Fruit fly (Drosophila melanogaster) whole organism, embryonic: Measurements from ENCODE around the gene HP1e.

Experiments
- Bgb ChIP-seq: fragments of 200-800 bp; sonication (Bioruptor generic); IDR thresholded peaks from 2 replicates; pipeline ENCODE4 v1.3.6; 2022; ENCODE audit warnings: missing biosample characterization, missing genetic modification characterization; ENCODE audit not compliant: partially characterized antibody
- CG10147 ChIP-seq: fragments of 200-800 bp; sonication (Bioruptor generic); optimal IDR thresholded peaks from 2 replicates; lab custom pipeline; 2019; ENCODE audit warnings: missing biosample characterization, mild to moderate bottlenecking, missing genetic modification characterization, moderate library complexity
- CG10979 ChIP-seq: fragments of 200-800 bp; sonication (Bioruptor generic); optimal IDR thresholded peaks from 2 replicates; lab custom pipeline; 2018; ENCODE audit warnings: missing biosample characterization, mild to moderate bottlenecking, missing genetic modification characterization, moderate library complexity
- CG11695 ChIP-seq: fragments of 200-800 bp; sonication (Bioruptor generic); IDR thresholded peaks from 3 replicates; pipeline ENCODE4 v1.3.6; 2022; ENCODE audit warnings: missing biosample characterization, missing genetic modification characterization
- CG16863 ChIP-seq: fragments of 200-800 bp; sonication (Bioruptor generic); optimal IDR thresholded peaks from 3 replicates; lab custom pipeline; 2016; ENCODE audit warnings: missing biosample characterization, missing genetic modification characterization
- CG17186 ChIP-seq: fragments of 200-800 bp; sonication (Bioruptor generic); optimal IDR thresholded peaks from 3 replicates; lab custom pipeline; 2017; ENCODE audit warnings: missing biosample characterization, missing genetic modification reagents, missing genetic modification characterization
- CG17328 ChIP-seq: fragments of 200-800 bp; sonication (Bioruptor generic); IDR thresholded peaks from 2 replicates; pipeline ENCODE4 v1.3.6; 2022; ENCODE audit warnings: missing biosample characterization, missing genetic modification characterization
- CG17385 ChIP-seq: fragments of 200-800 bp; sonication (Bioruptor generic); optimal IDR thresholded peaks from 3 replicates; lab custom pipeline; 2018; ENCODE audit warnings: missing biosample characterization, mild to moderate bottlenecking, missing genetic modification characterization
- CG17612 ChIP-seq: fragments of 200-800 bp; sonication (Bioruptor generic); IDR thresholded peaks from 2 replicates; pipeline ENCODE4 v1.3.6; 2022; ENCODE audit warnings: missing biosample characterization, missing genetic modification characterization
- CG2120 ChIP-seq: fragments of 200-800 bp; sonication (Bioruptor generic); optimal IDR thresholded peaks from 3 replicates; lab custom pipeline; 2016; ENCODE audit warnings: missing biosample characterization, missing genetic modification characterization
- CG2889 ChIP-seq: fragments of 200-800 bp; sonication (Bioruptor generic); IDR thresholded peaks from 3 replicates; pipeline ENCODE4 v1.3.6; 2022; ENCODE audit warnings: missing biosample characterization, missing genetic modification characterization
- CG30403 ChIP-seq: fragments of 200-800 bp; sonication (Bioruptor generic); optimal IDR thresholded peaks from 3 replicates; lab custom pipeline; 2016; ENCODE audit warnings: missing biosample characterization, missing genetic modification characterization
- CG4424 ChIP-seq: fragments of 200-800 bp; sonication (Bioruptor generic); optimal IDR thresholded peaks from 3 replicates; lab custom pipeline; 2016; ENCODE audit warnings: missing biosample characterization, missing genetic modification characterization
- CG6254 ChIP-seq: fragments of 200-800 bp; sonication (Bioruptor generic); optimal IDR thresholded peaks from 3 replicates; lab custom pipeline; 2017; ENCODE audit warnings: mild to moderate bottlenecking, missing biosample characterization, missing genetic modification reagents, missing genetic modification characterization
- CG7963 ChIP-seq: fragments of 200-800 bp; sonication (Bioruptor generic); IDR thresholded peaks from 3 replicates; pipeline ENCODE4 v1.3.6; 2022; ENCODE audit warnings: missing biosample characterization, missing genetic modification characterization; ENCODE audit not compliant: partially characterized antibody
- CG8765 ChIP-seq: fragments of 200-800 bp; sonication (Bioruptor generic); IDR thresholded peaks from 2 replicates; pipeline ENCODE4 v1.3.6; 2022; ENCODE audit warnings: missing biosample characterization, missing genetic modification characterization
- CG9817 ChIP-seq: fragments of 200-800 bp; sonication (Bioruptor generic); optimal IDR thresholded peaks from 2 replicates; lab custom pipeline; 2018; ENCODE audit warnings: missing biosample characterization, mild to moderate bottlenecking, missing genetic modification characterization, moderate library complexity
- Camta ChIP-seq: fragments of 200-800 bp; sonication (Bioruptor generic); optimal IDR thresholded peaks from 2 replicates; lab custom pipeline; 2016; ENCODE audit warnings: missing biosample characterization, missing genetic modification characterization
- Dip2 ChIP-seq: fragments of 200-800 bp; sonication (Bioruptor generic); IDR thresholded peaks from 2 replicates; pipeline ENCODE4 v1.3.6; 2022; ENCODE audit warnings: missing biosample characterization, missing genetic modification characterization
- H2.0 ChIP-seq: fragments of 200-800 bp; sonication (Bioruptor generic); IDR thresholded peaks from 2 replicates; pipeline ENCODE4 v1.3.6; 2022; ENCODE audit warnings: missing biosample characterization, missing genetic modification characterization
- HLH3B ChIP-seq: fragments of 200-800 bp; sonication (Bioruptor generic); IDR thresholded peaks from 2 replicates; pipeline ENCODE4 v1.3.6; 2022; ENCODE audit warnings: missing biosample characterization, missing genetic modification characterization
- HLH54F ChIP-seq: fragments of 200-800 bp; sonication (Bioruptor generic); optimal IDR thresholded peaks from 3 replicates; lab custom pipeline; 2016; ENCODE audit warnings: missing biosample characterization, missing genetic modification characterization
- Hr39 ChIP-seq: fragments of >200 bp; optimal IDR thresholded peaks from 2 replicates; lab custom pipeline; 2017
- Hr51 ChIP-seq, 2 experiments: fragments of 200-800 bp; sonication (Bioruptor generic); optimal IDR thresholded peaks; 2 replicates in 1 of 2; 3 replicates in 1 of 2; lab custom pipeline; 2016 to 2018; ENCODE audit warnings: missing biosample characterization in 2 of 2, missing genetic modification characterization in 2 of 2, mild to moderate bottlenecking in 1 of 2, moderate library complexity in 1 of 2
- Med ChIP-seq: fragments of 200-800 bp; sonication (Bioruptor generic); peaks from one replicate; lab custom pipeline; 2016; ENCODE audit warnings: missing biosample characterization, missing genetic modification characterization, mild to moderate bottlenecking, inconsistent platforms, moderate library complexity
- NfI ChIP-seq: fragments of 200-800 bp; sonication (Bioruptor generic); optimal IDR thresholded peaks from 3 replicates; lab custom pipeline; 2018; ENCODE audit warnings: missing biosample characterization, mild to moderate bottlenecking, missing genetic modification characterization, moderate library complexity
- PHDP ChIP-seq: fragments of 200-800 bp; sonication (Bioruptor generic); optimal IDR thresholded peaks from 3 replicates; lab custom pipeline; 2018; ENCODE audit warnings: missing biosample characterization, mild to moderate bottlenecking, missing genetic modification characterization, moderate library complexity
- Pdp1 ChIP-seq, 2 experiments: fragments of 200-800 bp; sonication (Bioruptor generic); optimal IDR thresholded peaks; 3 replicates each; lab custom pipeline; 2016; ENCODE audit warnings: missing biosample characterization in 2 of 2, missing genetic modification characterization in 2 of 2, mild to moderate bottlenecking in 1 of 2, moderate library complexity in 1 of 2
- Side ChIP-seq: fragments of 200-800 bp; sonication (Bioruptor generic); optimal IDR thresholded peaks from 2 replicates; lab custom pipeline; 2016; ENCODE audit warnings: missing biosample characterization, missing genetic modification characterization
- Trl ChIP-seq, 3 experiments: fragments of >200 bp in 2 of 3; fragments of 200-800 bp in 1 of 3; sonication (Bioruptor generic) in 1 of 3; optimal IDR thresholded peaks; 2 replicates in 1 of 3; 3 replicates in 2 of 3; lab custom pipeline; 2016 to 2017; ENCODE audit warnings: missing biosample characterization in 1 of 3, missing genetic modification characterization in 1 of 3
- Xbp1 ChIP-seq: fragments of 200-800 bp; sonication (Bioruptor generic); optimal IDR thresholded peaks from 3 replicates; lab custom pipeline; 2016; ENCODE audit warnings: missing biosample characterization, mild to moderate bottlenecking, missing genetic modification characterization
- bab2 ChIP-seq: fragments of 200-800 bp; sonication (Bioruptor generic); optimal IDR thresholded peaks from 2 replicates; lab custom pipeline; 2016; ENCODE audit warnings: missing biosample characterization, missing genetic modification characterization
- bigmax ChIP-seq: fragments of 200-800 bp; sonication (Bioruptor generic); optimal IDR thresholded peaks from 2 replicates; lab custom pipeline; 2018; ENCODE audit warnings: missing biosample characterization, mild to moderate bottlenecking, missing genetic modification characterization
- chif ChIP-seq, 2 experiments: fragments of 200-800 bp; sonication (Bioruptor generic); optimal IDR thresholded peaks; 3 replicates each; lab custom pipeline; 2016; ENCODE audit warnings: missing biosample characterization in 2 of 2, missing genetic modification characterization in 2 of 2
- dan ChIP-seq: fragments of 200-800 bp; sonication (Bioruptor generic); IDR thresholded peaks from 2 replicates; pipeline ENCODE4 v1.3.6; 2022; ENCODE audit warnings: missing biosample characterization, missing genetic modification characterization
- dmrt99B ChIP-seq: fragments of 200-800 bp; sonication (Bioruptor generic); optimal IDR thresholded peaks from 2 replicates; lab custom pipeline; 2018; ENCODE audit warnings: missing biosample characterization, mild to moderate bottlenecking, missing genetic modification characterization, moderate library complexity
- ems ChIP-seq: fragments of 200-800 bp; sonication (Bioruptor generic); optimal IDR thresholded peaks from 3 replicates; lab custom pipeline; 2016; ENCODE audit warnings: missing biosample characterization, missing genetic modification characterization
- esg ChIP-seq: fragments of 200-800 bp; sonication (Bioruptor generic); conservative IDR thresholded peaks from 2 replicates; pipeline ENCODE4 v1.3.6; 2022; ENCODE audit warnings: missing biosample characterization, missing genetic modification characterization
- grau ChIP-seq: fragments of 200-800 bp; optimal IDR thresholded peaks from 3 replicates; lab custom pipeline; 2019; ENCODE audit warnings: missing biosample characterization, mild to moderate bottlenecking, missing genetic modification characterization, moderate library complexity
- hb ChIP-seq: fragments of 200-800 bp; sonication (Bioruptor generic); IDR thresholded peaks from 3 replicates; pipeline ENCODE4 v1.3.6; 2022; ENCODE audit warnings: missing biosample characterization, missing genetic modification characterization; ENCODE audit not compliant: partially characterized antibody
- jing ChIP-seq: fragments of 200-800 bp; sonication (Bioruptor generic); optimal IDR thresholded peaks from 2 replicates; lab custom pipeline; 2018; ENCODE audit warnings: missing biosample characterization, mild to moderate bottlenecking, missing genetic modification characterization
- kni ChIP-seq: fragments of 200-800 bp; sonication (Bioruptor generic); optimal IDR thresholded peaks from 3 replicates; lab custom pipeline; 2017; ENCODE audit warnings: mild to moderate bottlenecking, missing biosample characterization, missing genetic modification reagents, missing genetic modification characterization
- lab ChIP-seq: fragments of 200-800 bp; sonication (Bioruptor generic); optimal IDR thresholded peaks from 3 replicates; lab custom pipeline; 2017; ENCODE audit warnings: missing biosample characterization, missing genetic modification characterization, mild to moderate bottlenecking, moderate library complexity, missing genetic modification reagents
- odd ChIP-seq: fragments of 200-800 bp; sonication (Bioruptor generic); optimal IDR thresholded peaks from 2 replicates; lab custom pipeline; 2017; ENCODE audit warnings: missing biosample characterization, mild to moderate bottlenecking, missing genetic modification characterization
- peb ChIP-seq: fragments of 200-800 bp; sonication (Bioruptor generic); IDR thresholded peaks from 2 replicates; pipeline ENCODE4 v1.3.6; 2022; ENCODE audit warnings: missing biosample characterization, missing genetic modification characterization
- phol ChIP-seq: fragments of 200-800 bp; sonication (Bioruptor generic); optimal IDR thresholded peaks from 3 replicates; lab custom pipeline; 2018; ENCODE audit warnings: missing biosample characterization, mild to moderate bottlenecking, missing genetic modification characterization, moderate library complexity
- scrt ChIP-seq: fragments of 200-800 bp; sonication (Bioruptor generic); optimal IDR thresholded peaks from 2 replicates; lab custom pipeline; 2018; ENCODE audit warnings: missing biosample characterization, mild to moderate bottlenecking, missing genetic modification characterization, moderate library complexity
- so ChIP-seq: fragments of 200-800 bp; sonication (Bioruptor generic); IDR thresholded peaks from 3 replicates; pipeline ENCODE4 v1.3.6; 2022; ENCODE audit warnings: missing biosample characterization, missing genetic modification characterization
- sqz ChIP-seq: fragments of 200-800 bp; sonication (Bioruptor generic); optimal IDR thresholded peaks from 3 replicates; lab custom pipeline; 2018; ENCODE audit warnings: missing biosample characterization, mild to moderate bottlenecking, missing genetic modification characterization
- tx ChIP-seq: fragments of 200-800 bp; sonication (Bioruptor generic); optimal IDR thresholded peaks from 2 replicates; lab custom pipeline; 2016; ENCODE audit warnings: missing biosample characterization, missing genetic modification characterization

Gene HP1e

DNA sequence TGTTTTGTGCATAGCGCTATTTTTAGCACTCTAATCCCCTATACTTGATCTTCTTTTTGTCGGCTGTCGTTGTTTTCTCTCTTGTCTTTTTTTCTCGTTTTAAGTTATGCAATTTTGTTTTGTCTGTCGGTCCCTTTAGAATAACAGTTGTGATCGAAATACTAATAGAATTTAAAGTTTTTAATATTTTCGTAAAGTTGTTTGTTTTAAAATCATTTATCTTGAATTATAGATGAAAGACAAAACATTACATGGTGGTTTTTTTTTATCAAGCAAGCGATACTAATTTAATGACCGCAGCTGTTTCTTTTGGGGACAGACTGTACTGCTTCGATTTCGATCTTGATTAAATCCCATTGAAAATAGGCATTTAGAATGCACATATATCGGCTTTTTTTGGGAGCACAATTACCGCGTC, 23.2 kb downstream of the HP1e start (continued):
- TF ChIP-seq CG7963 (GFP tag; lab: Robert Waterston, UW) (no peak), so (GFP tag; lab: Robert Waterston, UW) (no peak), lab (GFP tag; lab: Kevin White, UChicago) (peak; percentile 40), Dip2 (no peak), phol (tag; lab: Kevin White, UChicago) (peak; percentile 45), CG10979 (tag; lab: Kevin White, UChicago) (peak; percentile 58), bab2 (GFP tag; lab: Kevin White, UChicago) (peak; percentile 36), odd (GFP tag; lab: Kevin White, UChicago) (peak; percentile 15), esg (GFP tag; lab: Robert Waterston, UW) (no peak), Trl (optimal IDR thresholded peaks at IDR 0.05; lab: Kevin White, UChicago) (no peak), Trl (GFP tag; optimal IDR thresholded peaks at IDR 0.05; lab: Kevin White, UChicago) (peak; percentile 46), Hr51 (GFP tag; optimal IDR thresholded peaks at IDR 0.05; lab: Kevin White, UChicago) (peak; percentile 13 to 74), CG2120 (peak; percentile 60), HLH54F (GFP tag; lab: Kevin White, UChicago) (peak; percentile 26), CG4424 (GFP tag; lab: Kevin White, UChicago) (peak; percentile 43), peb (GFP tag; lab: Robert Waterston, UW) (no peak), Xbp1 (GFP tag; lab: Kevin White, UChicago) (peak; percentile 59), NfI (GFP tag; lab: Kevin White, UChicago) (peak; percentile 37), dan (GFP tag; lab: Robert Waterston, UW) (no peak), CG2889 (GFP tag; lab: Robert Waterston, UW) (0 out of 3 replicates have a peak, but pooled peaks have one; percentile 31), CG17328 (GFP tag; lab: Robert Waterston, UW) (peak; percentile 60), sqz (GFP tag; lab: Kevin White, UChicago) (no peak), Hr39 (lab: Kevin White, UChicago) (no peak), tx (GFP tag; lab: Kevin White, UChicago) (peak; percentile 19), Bgb (no peak), scrt (GFP tag; lab: Kevin White, UChicago) (no peak), CG11695 (GFP tag; lab: Robert Waterston, UW) (peak; percentile 71; the same call in 2 of the 3 replicates), HLH3B (GFP tag; lab: Robert Waterston, UW) (peak; percentile 52), CG6254 (peak; percentile 37), CG8765 (no peak), grau (tag; lab: Kevin White, UChicago) (peak; percentile 23), jing (GFP tag; lab: Kevin White, UChicago) (no peak), CG9817 (tag; lab: Kevin White, UChicago) (peak; percentile 26), dmrt99B (tag; lab: Kevin White, UChicago) (peak; percentile 71), Camta (peak; percentile 42), Med (GFP tag; lab: Kevin White, UChicago) (peak; percentile 77), CG10147 (GFP tag; lab: Kevin White, UChicago) (peak; percentile 9), CG17186 (GFP tag; lab: Kevin White, UChicago) (no peak), Side (GFP tag; lab: Kevin White, UChicago) (no peak), CG30403 (peak; percentile 40), PHDP (tag; lab: Kevin White, UChicago) (peak; percentile 57), Pdp1 (GFP tag; optimal IDR thresholded peaks at IDR 0.05; lab: Kevin White, UChicago) (peak in 1 of 2 experiments; percentile 82), hb (GFP tag; lab: Robert Waterston, UW) (no peak), CG17385 (peak; percentile 48), CG16863 (GFP tag; lab: Kevin White, UChicago) (peak; percentile 45), chif (GFP tag; optimal IDR thresholded peaks at IDR 0.05; lab: Kevin White, UChicago) (peak in 1 of 2 experiments; percentile 8), H2.0 (GFP tag; lab: Robert Waterston, UW) (0 out of 2 replicates have a peak, but pooled peaks have one; percentile 8), bigmax (GFP tag; lab: Kevin White, UChicago) (no peak), kni (GFP tag; lab: Kevin White, UChicago) (no peak), CG17612 (GFP tag; lab: Robert Waterston, UW) (no peak), ems (peak; percentile 18)
